Fruit fly (Drosophila melanogaster): Measurements from ENCODE around the gene CG6503.
A peak's percentile ranks its signal among the peaks of the same experiment; 100 is the strongest.

CG6503 gene

DNA sequence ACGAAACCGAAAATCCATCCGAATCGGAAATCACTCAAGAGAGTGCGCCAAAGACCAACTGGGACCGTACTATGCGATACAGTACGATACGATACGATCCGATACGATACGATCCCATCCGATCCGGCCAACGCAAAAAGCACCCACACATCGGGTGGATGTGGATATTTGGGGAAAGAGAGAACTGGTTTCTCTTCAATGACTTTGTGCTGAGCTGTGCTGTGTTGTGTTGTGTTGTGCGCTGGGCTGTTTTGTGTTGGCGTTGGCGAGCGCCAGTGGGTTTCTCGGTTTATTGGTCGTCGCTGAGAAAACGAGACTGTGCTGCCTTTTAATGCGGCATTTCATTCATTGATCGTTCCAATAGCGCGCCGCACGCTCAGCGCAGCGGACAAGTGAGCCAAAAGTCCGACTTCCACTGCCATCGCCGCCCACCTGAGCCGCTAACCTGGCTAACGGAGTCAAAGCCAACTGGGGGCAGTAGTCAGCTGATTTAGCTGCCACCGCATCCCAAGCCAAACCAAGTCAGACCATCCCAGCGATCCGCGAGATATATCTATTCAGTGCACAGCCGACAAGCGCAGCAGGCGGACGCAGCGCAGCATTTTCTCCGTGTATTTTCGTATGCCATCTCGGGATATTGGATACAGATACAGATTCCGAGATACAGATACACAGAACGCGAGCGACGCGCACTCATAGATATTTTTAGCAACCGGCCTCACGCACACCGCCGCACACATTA, 15.7 kb upstream of the CG6503 start, which contains the start of gene tx (continued):
- no peak for TF ChIP-seq Fer2 (tag; optimal IDR thresholded peaks at IDR 0.05)
- TF ChIP-seq NFAT (GFP tag; IDR thresholded peaks at IDR 0.05) = no peak
- no peak for TF ChIP-seq wek (GFP tag; optimal IDR thresholded peaks at IDR 0.05)
- no peak for TF ChIP-seq eve (GFP tag; optimal IDR thresholded peaks at IDR 0.05)
- TF ChIP-seq Dbx (GFP tag; IDR thresholded peaks at IDR 0.05) = no peak
- TF ChIP-seq btn (GFP tag; optimal IDR thresholded peaks at IDR 0.05) = no peak
- TF ChIP-seq Sox102F (GFP tag; optimal IDR thresholded peaks at IDR 0.05) = no peak
- peak in 1 of 2 experiments; percentile 34 for TF ChIP-seq crp (GFP tag; optimal IDR thresholded peaks at IDR 0.05)
- TF ChIP-seq CG15514 (GFP tag; optimal IDR thresholded peaks at IDR 0.05) = no peak
- no peak for TF ChIP-seq CG16863 (GFP tag; optimal IDR thresholded peaks at IDR 0.05)
- TF ChIP-seq chinmo (GFP tag; IDR thresholded peaks at IDR 0.05; ENCODE audit: partially characterized antibody) = peak; percentile 77; the same call in 1 of the 4 replicates
- no peak for TF ChIP-seq jigr1 (GFP tag; IDR thresholded peaks at IDR 0.05)
- TF ChIP-seq mirr (GFP tag; optimal IDR thresholded peaks at IDR 0.05) = peak; percentile 10
- TF ChIP-seq Nf-YA (GFP tag; IDR thresholded peaks at IDR 0.05) = no peak
- TF ChIP-seq CG33557 (GFP tag; optimal IDR thresholded peaks at IDR 0.05) = no peak
- TF ChIP-seq Deaf1 (tag; optimal IDR thresholded peaks at IDR 0.05) = peak; percentile 89
- TF ChIP-seq CG4820 (GFP tag; optimal IDR thresholded peaks at IDR 0.05) = no peak
- TF ChIP-seq Oli (tag; optimal IDR thresholded peaks at IDR 0.05) = no peak
- no peak for TF ChIP-seq CG18262 (tag; optimal IDR thresholded peaks at IDR 0.05)
- no peak for TF ChIP-seq NC2β (GFP tag; optimal IDR thresholded peaks at IDR 0.05)
- TF ChIP-seq CG3726 (GFP tag; IDR thresholded peaks at IDR 0.05) = no peak
- TF ChIP-seq CG12299 (tag; optimal IDR thresholded peaks at IDR 0.05) = no peak
- TF ChIP-seq CG6791 (GFP tag; IDR thresholded peaks at IDR 0.05; ENCODE audit: partially characterized antibody) = 0 out of 3 replicates have a peak, but pooled peaks have one; percentile 7
- no peak for TF ChIP-seq cad (GFP tag; optimal IDR thresholded peaks at IDR 0.05)
- TF ChIP-seq Hr78 (GFP tag; optimal IDR thresholded peaks at IDR 0.05) = no peak
- no peak for TF ChIP-seq CG1529 (GFP tag; optimal IDR thresholded peaks at IDR 0.05)
- TF ChIP-seq gsb-n (tag; optimal IDR thresholded peaks at IDR 0.05) = no peak
- 0 out of 2 replicates have a peak, but pooled peaks have one; percentile 20 for TF ChIP-seq E2f2 (GFP tag; IDR thresholded peaks at IDR 0.05)
- no peak for TF ChIP-seq Hr51 (GFP tag; optimal IDR thresholded peaks at IDR 0.05)
- TF ChIP-seq CG13775 (GFP tag; optimal IDR thresholded peaks at IDR 0.05) = no peak
- peak; percentile 51 for TF ChIP-seq Med (GFP tag)
- TF ChIP-seq pb (GFP tag; optimal IDR thresholded peaks at IDR 0.05) = no peak
- no peak for TF ChIP-seq CG4328 (GFP tag; optimal IDR thresholded peaks at IDR 0.05)
- no peak for TF ChIP-seq Myb (GFP tag; optimal IDR thresholded peaks at IDR 0.05)
- no peak for TF ChIP-seq Nf-YB (GFP tag; optimal IDR thresholded peaks at IDR 0.05)
- TF ChIP-seq CG10366 (GFP tag; IDR thresholded peaks at IDR 0.05) = no peak
- no peak for TF ChIP-seq ems (GFP tag; optimal IDR thresholded peaks at IDR 0.05)
- 0 out of 2 replicates have a peak, but pooled peaks have one; percentile 14 for TF ChIP-seq unc-4 (GFP tag; IDR thresholded peaks at IDR 0.05; ENCODE audit: partially characterized antibody)
- TF ChIP-seq Nf-YC (tag; optimal IDR thresholded peaks at IDR 0.05) = peak; percentile 11
- TF ChIP-seq CG6254 (GFP tag; optimal IDR thresholded peaks at IDR 0.05) = no peak
- no peak for TF ChIP-seq CG3281 (GFP tag; optimal IDR thresholded peaks at IDR 0.05)
